Fruit fly (Drosophila melanogaster): ENCODE measurements around the gene Sf3b5.
A peak's percentile ranks its signal among the peaks of the same experiment; 100 is the strongest.

The Sf3b5 gene

dm6 chr3R:9031797-9032418 is 16.8 kb upstream of the Sf3b5 start (continued):
- peak; percentile 68 for TF ChIP-seq repo (GFP tag; optimal IDR thresholded peaks at IDR 0.05)
- no peak for TF ChIP-seq CG13287 (GFP tag; IDR thresholded peaks at IDR 0.05; ENCODE audit: partially characterized antibody)
- peak; percentile 80 for TF ChIP-seq CG31224 (GFP tag; IDR thresholded peaks at IDR 0.05)
- TF ChIP-seq CG13424 (tag; optimal IDR thresholded peaks at IDR 0.05): peak; percentile 86
- peak; percentile 90 for TF ChIP-seq Atf6 (GFP tag; IDR thresholded peaks at IDR 0.05)
- no peak for TF ChIP-seq abd-A (tag; optimal IDR thresholded peaks at IDR 0.05)
- TF ChIP-seq CG13894 (tag; optimal IDR thresholded peaks at IDR 0.05): peak; percentile 61
- TF ChIP-seq NK7.1 (GFP tag; optimal IDR thresholded peaks at IDR 0.05): peak; percentile 78
- peak; percentile 91 for TF ChIP-seq H2.0 (GFP tag; IDR thresholded peaks at IDR 0.05)
- peak; percentile 67 for TF ChIP-seq Spps (tag; optimal IDR thresholded peaks at IDR 0.05)
- peak; percentile 86 for TF ChIP-seq tin (GFP tag; optimal IDR thresholded peaks at IDR 0.05)
- peak; percentile 91 for TF ChIP-seq NfI (GFP tag; optimal IDR thresholded peaks at IDR 0.05)
- peak; percentile 98 for TF ChIP-seq tgo (GFP tag; IDR thresholded peaks at IDR 0.05)
- peak; percentile 89 for TF ChIP-seq Ada2b (GFP tag; IDR thresholded peaks at IDR 0.05)
- no peak for TF ChIP-seq Lpt (GFP tag; optimal IDR thresholded peaks at IDR 0.05)
- TF ChIP-seq nerfin-2 (GFP tag; IDR thresholded peaks at IDR 0.05; ENCODE audit: partially characterized antibody): no peak
- TF ChIP-seq CG12104 (GFP tag; optimal IDR thresholded peaks at IDR 0.05): peak; percentile 76
- peak in 1 of 3 experiments; percentile 95 for TF ChIP-seq Stat92E (GFP tag; optimal IDR thresholded peaks at IDR 0.05)
- peak; percentile 91 for TF ChIP-seq CG4730 (GFP tag; IDR thresholded peaks at IDR 0.05)
- peak; percentile 91 for TF ChIP-seq gem (tag; optimal IDR thresholded peaks at IDR 0.05)
- peak; percentile 82 for TF ChIP-seq Chrac-16 (GFP tag; optimal IDR thresholded peaks at IDR 0.05)
- TF ChIP-seq lov (optimal IDR thresholded peaks at IDR 0.05): no peak
- TF ChIP-seq lov (GFP tag; IDR thresholded peaks at IDR 0.05): peak; percentile 85
- TF ChIP-seq CG14050 (GFP tag; IDR thresholded peaks at IDR 0.05): peak; percentile 87
- no peak for TF ChIP-seq sim (GFP tag; IDR thresholded peaks at IDR 0.05)
- peak; percentile 88 for TF ChIP-seq CG7556 (GFP tag; optimal IDR thresholded peaks at IDR 0.05)
- TF ChIP-seq Antp (GFP tag; optimal IDR thresholded peaks at IDR 0.05): peak; percentile 79
- TF ChIP-seq Rfx (GFP tag; IDR thresholded peaks at IDR 0.05): peak; percentile 88
- peak; percentile 94 for TF ChIP-seq stc (GFP tag; IDR thresholded peaks at IDR 0.05)
- peak; percentile 79 for TF ChIP-seq CkIIα-i1 (GFP tag; IDR thresholded peaks at IDR 0.05)
- TF ChIP-seq CG18619 (GFP tag; optimal IDR thresholded peaks at IDR 0.05): peak; percentile 81
- TF ChIP-seq CG3065 (GFP tag; optimal IDR thresholded peaks at IDR 0.05): peak; percentile 58
- TF ChIP-seq fru (optimal IDR thresholded peaks at IDR 0.05): no peak
- peak; percentile 85 for TF ChIP-seq CG3281 (GFP tag; optimal IDR thresholded peaks at IDR 0.05)
- peak; percentile 86 for TF ChIP-seq CG7839 (tag; optimal IDR thresholded peaks at IDR 0.05)
- no peak for TF ChIP-seq Trl (optimal IDR thresholded peaks at IDR 0.05)
- TF ChIP-seq Trl (GFP tag; optimal IDR thresholded peaks at IDR 0.05): peak; percentile 85
- peak; percentile 77 for TF ChIP-seq gsb-n (tag; optimal IDR thresholded peaks at IDR 0.05)
- TF ChIP-seq tna (GFP tag; IDR thresholded peaks at IDR 0.05; ENCODE audit: partially characterized antibody): no peak
- TF ChIP-seq Neu2 (GFP tag; optimal IDR thresholded peaks at IDR 0.05; ENCODE audit: borderline replicate concordance): no peak
- TF ChIP-seq CG8388 (GFP tag; optimal IDR thresholded peaks at IDR 0.05): peak; percentile 83
- peak; percentile 88 for TF ChIP-seq PHDP (tag; optimal IDR thresholded peaks at IDR 0.05)
- peak in 1 of 2 experiments; percentile 88 for TF ChIP-seq eve (GFP tag; optimal IDR thresholded peaks at IDR 0.05)
- TF ChIP-seq CG10209 (GFP tag; optimal IDR thresholded peaks at IDR 0.05): peak; percentile 85
- TF ChIP-seq Asciz (GFP tag; optimal IDR thresholded peaks at IDR 0.05): peak; percentile 87
- peak; percentile 85 for TF ChIP-seq gcm2 (GFP tag; optimal IDR thresholded peaks at IDR 0.05)
- TF ChIP-seq zen (tag; optimal IDR thresholded peaks at IDR 0.05): peak; percentile 65
- TF ChIP-seq CG1233 (GFP tag; optimal IDR thresholded peaks at IDR 0.05): peak; percentile 75
- peak; percentile 83 for TF ChIP-seq CG17829 (tag; optimal IDR thresholded peaks at IDR 0.05)
- no peak for TF ChIP-seq Tbp (GFP tag; optimal IDR thresholded peaks at IDR 0.05)
- TF ChIP-seq kay (GFP tag; optimal IDR thresholded peaks at IDR 0.05): peak; percentile 77

All from whole organism, embryonic.